Fruit fly (Drosophila melanogaster) whole organism, embryonic: ENCODE measurements around the gene CG5973.

Experiments
- Aef1 ChIP-seq: fragments of 200-800 bp; sonication (Bioruptor generic); IDR thresholded peaks from 3 replicates; pipeline ENCODE4 v1.3.6; 2022; ENCODE audit warnings: missing biosample characterization, missing genetic modification characterization
- Atf3 ChIP-seq: fragments of 200-800 bp; sonication (Bioruptor generic); optimal IDR thresholded peaks from 3 replicates; lab custom pipeline; 2016; ENCODE audit warnings: missing biosample characterization, missing genetic modification characterization
- CG10462 ChIP-seq: fragments of 200-800 bp; sonication (Bioruptor generic); optimal IDR thresholded peaks from 2 replicates; lab custom pipeline; 2016; ENCODE audit warnings: missing biosample characterization, missing genetic modification characterization
- CG10565 ChIP-seq: fragments of 200-800 bp; sonication (Bioruptor generic); optimal IDR thresholded peaks from 3 replicates; lab custom pipeline; 2016; ENCODE audit warnings: missing biosample characterization, mild to moderate bottlenecking, missing genetic modification characterization
- CG11247 ChIP-seq: fragments of 200-800 bp; sonication (Bioruptor generic); IDR thresholded peaks from 2 replicates; pipeline ENCODE4 v1.3.6; 2022; ENCODE audit warnings: missing biosample characterization, missing genetic modification characterization
- CG13775 ChIP-seq: fragments of 200-800 bp; sonication (Bioruptor generic); optimal IDR thresholded peaks from 3 replicates; lab custom pipeline; 2017; ENCODE audit warnings: missing biosample characterization, mild to moderate bottlenecking, missing genetic modification characterization
- CG17328 ChIP-seq: fragments of 200-800 bp; sonication (Bioruptor generic); IDR thresholded peaks from 2 replicates; pipeline ENCODE4 v1.3.6; 2022; ENCODE audit warnings: missing biosample characterization, missing genetic modification characterization
- CG17829 ChIP-seq: fragments of 200-800 bp; optimal IDR thresholded peaks from 2 replicates; lab custom pipeline; 2019; ENCODE audit warnings: missing biosample characterization, mild to moderate bottlenecking, missing genetic modification characterization, moderate library complexity
- CG1792 ChIP-seq: fragments of 200-800 bp; sonication (Bioruptor generic); optimal IDR thresholded peaks from 2 replicates; lab custom pipeline; 2016; ENCODE audit warnings: missing biosample characterization, missing genetic modification characterization
- CG18599 ChIP-seq: fragments of 200-800 bp; sonication (Bioruptor generic); optimal IDR thresholded peaks from 3 replicates; lab custom pipeline; 2017; ENCODE audit warnings: missing biosample characterization, missing genetic modification characterization, mild to moderate bottlenecking, moderate library complexity, missing genetic modification reagents
- CG2129 ChIP-seq: fragments of 200-800 bp; sonication (Bioruptor generic); IDR thresholded peaks from 2 replicates; pipeline ENCODE4 v1.3.6; 2022; ENCODE audit warnings: missing biosample characterization, missing genetic modification characterization; ENCODE audit not compliant: partially characterized antibody
- CG3281 ChIP-seq: fragments of 200-800 bp; sonication (Bioruptor generic); optimal IDR thresholded peaks from 3 replicates; lab custom pipeline; 2017; ENCODE audit warnings: missing biosample characterization, mild to moderate bottlenecking, missing genetic modification characterization
- CG3726 ChIP-seq: fragments of 200-800 bp; sonication (Bioruptor generic); IDR thresholded peaks from 3 replicates; pipeline ENCODE4, ENCODE4 v1.3.6; 2022; ENCODE audit warnings: missing biosample characterization, missing genetic modification characterization
- CG4328 ChIP-seq: fragments of 200-800 bp; sonication (Bioruptor generic); optimal IDR thresholded peaks from 3 replicates; lab custom pipeline; 2017; ENCODE audit warnings: missing biosample characterization, missing genetic modification reagents, missing genetic modification characterization
- CG5180 ChIP-seq: fragments of 200-800 bp; sonication (Bioruptor generic); optimal IDR thresholded peaks from 3 replicates; lab custom pipeline; 2017; ENCODE audit warnings: missing biosample characterization, missing genetic modification characterization, mild to moderate bottlenecking, moderate library complexity, missing genetic modification reagents
- CG7271 ChIP-seq: fragments of 200-800 bp; sonication (Bioruptor generic); optimal IDR thresholded peaks from 2 replicates; lab custom pipeline; 2018; ENCODE audit warnings: missing biosample characterization, mild to moderate bottlenecking, missing genetic modification characterization, moderate library complexity
- CG8924 ChIP-seq: fragments of 200-800 bp; optimal IDR thresholded peaks from 3 replicates; lab custom pipeline; 2019; ENCODE audit warnings: missing biosample characterization, mild to moderate bottlenecking, missing genetic modification characterization, moderate library complexity
- CG9932 ChIP-seq: fragments of 200-800 bp; sonication (Bioruptor generic); IDR thresholded peaks from 2 replicates; pipeline ENCODE4 v1.3.6; 2022; ENCODE audit warnings: missing biosample characterization, missing genetic modification characterization
- Dad ChIP-seq: fragments of 200-800 bp; sonication (Bioruptor generic); optimal IDR thresholded peaks from 3 replicates; lab custom pipeline; 2016; ENCODE audit warnings: missing biosample characterization, missing genetic modification characterization
- Doc3 ChIP-seq: fragments of 200-800 bp; sonication (Bioruptor generic); IDR thresholded peaks from 3 replicates; pipeline ENCODE4 v1.3.6; 2022; ENCODE audit warnings: missing biosample characterization, missing genetic modification characterization; ENCODE audit not compliant: partially characterized antibody
- Ets65A ChIP-seq: fragments of 200-800 bp; sonication (Bioruptor generic); peaks from one replicate; lab custom pipeline; 2016; ENCODE audit warnings: missing biosample characterization, missing genetic modification characterization
- HLH54F ChIP-seq: fragments of 200-800 bp; sonication (Bioruptor generic); optimal IDR thresholded peaks from 3 replicates; lab custom pipeline; 2016; ENCODE audit warnings: missing biosample characterization, missing genetic modification characterization
- HmgD ChIP-seq: fragments of 200-800 bp; sonication (Bioruptor generic); optimal IDR thresholded peaks from 3 replicates; lab custom pipeline; 2016; ENCODE audit warnings: missing biosample characterization, missing genetic modification characterization
- Hr78 ChIP-seq, 2 experiments: fragments of 200-800 bp in 1 of 2; fragments of >200 bp in 1 of 2; sonication (Bioruptor generic) in 1 of 2; optimal IDR thresholded peaks; 2 replicates each; lab custom pipeline; 2017 to 2019; ENCODE audit warnings: missing biosample characterization in 2 of 2, missing genetic modification characterization in 2 of 2, mild to moderate bottlenecking in 1 of 2, moderate library complexity in 1 of 2
- Hsf ChIP-seq: fragments of 200-800 bp; sonication (Bioruptor generic); optimal IDR thresholded peaks from 3 replicates; lab custom pipeline; 2016; ENCODE audit warnings: missing biosample characterization, missing genetic modification characterization
- Jarid2 ChIP-seq: fragments of 200-800 bp; sonication (Bioruptor generic); optimal IDR thresholded peaks from 3 replicates; lab custom pipeline; 2017; ENCODE audit warnings: mild to moderate bottlenecking, missing biosample characterization, missing genetic modification reagents, missing genetic modification characterization
- Optix ChIP-seq: fragments of 200-800 bp; sonication (Bioruptor generic); IDR thresholded peaks from 3 replicates; pipeline ENCODE4 v1.3.6; 2022; ENCODE audit warnings: missing biosample characterization, missing genetic modification characterization
- ato ChIP-seq: fragments of 200-800 bp; sonication (Bioruptor generic); IDR thresholded peaks from 2 replicates; pipeline ENCODE4 v1.3.6; 2022; ENCODE audit warnings: missing biosample characterization, missing genetic modification characterization; ENCODE audit not compliant: partially characterized antibody
- bigmax ChIP-seq: fragments of 200-800 bp; sonication (Bioruptor generic); optimal IDR thresholded peaks from 2 replicates; lab custom pipeline; 2018; ENCODE audit warnings: missing biosample characterization, mild to moderate bottlenecking, missing genetic modification characterization
- cas ChIP-seq: fragments of 200-800 bp; sonication (Bioruptor generic); IDR thresholded peaks from 2 replicates; pipeline ENCODE4 v1.3.6; 2022; ENCODE audit warnings: missing biosample characterization, missing genetic modification characterization
- dpn ChIP-seq, 2 experiments: fragments of 200-800 bp; sonication (Bioruptor generic); optimal IDR thresholded peaks; 3 replicates each; lab custom pipeline; 2016; ENCODE audit warnings: missing biosample characterization in 2 of 2, missing genetic modification characterization in 2 of 2
- ewg ChIP-seq: fragments of 200-800 bp; sonication (Bioruptor generic); optimal IDR thresholded peaks from 3 replicates; lab custom pipeline; 2017; ENCODE audit warnings: mild to moderate bottlenecking, missing biosample characterization, missing genetic modification reagents, missing genetic modification characterization
- fd96Cb ChIP-seq: fragments of 200-800 bp; sonication (Bioruptor generic); optimal IDR thresholded peaks from 2 replicates; lab custom pipeline; 2018; ENCODE audit warnings: missing biosample characterization, mild to moderate bottlenecking, missing genetic modification characterization, moderate library complexity
- ftz-f1 ChIP-seq: fragments of 200-800 bp; sonication (Bioruptor generic); optimal IDR thresholded peaks from 2 replicates; lab custom pipeline; 2016; ENCODE audit warnings: missing biosample characterization, missing genetic modification characterization
- gfzf ChIP-seq: fragments of 200-800 bp; sonication (Bioruptor generic); optimal IDR thresholded peaks from 2 replicates; lab custom pipeline; 2016; ENCODE audit warnings: missing biosample characterization, mild to moderate bottlenecking, missing genetic modification characterization, moderate library complexity
- grau ChIP-seq: fragments of 200-800 bp; optimal IDR thresholded peaks from 3 replicates; lab custom pipeline; 2019; ENCODE audit warnings: missing biosample characterization, mild to moderate bottlenecking, missing genetic modification characterization, moderate library complexity
- ham ChIP-seq: fragments of 200-800 bp; sonication (Bioruptor generic); IDR thresholded peaks from 2 replicates; pipeline ENCODE4 v1.3.6; 2022; ENCODE audit warnings: missing biosample characterization, missing genetic modification characterization
- lilli ChIP-seq: fragments of 200-800 bp; sonication (Bioruptor generic); optimal IDR thresholded peaks from 3 replicates; lab custom pipeline; 2016; ENCODE audit warnings: missing biosample characterization, missing genetic modification characterization
- lov ChIP-seq, 2 experiments: fragments of 200-800 bp in 1 of 2; fragments of >200 bp in 1 of 2; sonication (Bioruptor generic) in 1 of 2; IDR thresholded peaks in 1 of 2; optimal IDR thresholded peaks in 1 of 2; 2 replicates in 1 of 2; 3 replicates in 1 of 2; pipeline versions ENCODE4 v1.3.6 to Lab custom; 2017 to 2022; ENCODE audit warnings: missing biosample characterization in 1 of 2, missing genetic modification characterization in 1 of 2
- luna ChIP-seq: fragments of 200-800 bp; sonication (Bioruptor generic); optimal IDR thresholded peaks from 2 replicates; lab custom pipeline; 2016; ENCODE audit warnings: missing biosample characterization, missing genetic modification characterization
- pb ChIP-seq: fragments of 200-800 bp; sonication (Bioruptor generic); optimal IDR thresholded peaks from 3 replicates; lab custom pipeline; 2016; ENCODE audit warnings: missing biosample characterization, missing genetic modification characterization
- phol ChIP-seq: fragments of 200-800 bp; sonication (Bioruptor generic); optimal IDR thresholded peaks from 3 replicates; lab custom pipeline; 2018; ENCODE audit warnings: missing biosample characterization, mild to moderate bottlenecking, missing genetic modification characterization, moderate library complexity
- so ChIP-seq: fragments of 200-800 bp; sonication (Bioruptor generic); IDR thresholded peaks from 3 replicates; pipeline ENCODE4 v1.3.6; 2022; ENCODE audit warnings: missing biosample characterization, missing genetic modification characterization
- sob ChIP-seq: fragments of 200-800 bp; sonication (Bioruptor generic); IDR thresholded peaks from 2 replicates; pipeline ENCODE4 v1.3.6; 2022; ENCODE audit warnings: missing biosample characterization, missing genetic modification characterization
- toy ChIP-seq: fragments of 200-800 bp; sonication (Bioruptor generic); IDR thresholded peaks from 2 replicates; pipeline ENCODE4 v1.3.6; 2022; ENCODE audit warnings: missing biosample characterization, missing genetic modification characterization
- trem ChIP-seq: fragments of 200-800 bp; optimal IDR thresholded peaks from 3 replicates; lab custom pipeline; 2019; ENCODE audit warnings: missing biosample characterization, mild to moderate bottlenecking, missing genetic modification characterization, moderate library complexity
- twi ChIP-seq: fragments of 200-800 bp; optimal IDR thresholded peaks from 2 replicates; lab custom pipeline; 2019; ENCODE audit warnings: missing biosample characterization, mild to moderate bottlenecking, missing genetic modification characterization, moderate library complexity
- tx ChIP-seq: fragments of 200-800 bp; sonication (Bioruptor generic); optimal IDR thresholded peaks from 2 replicates; lab custom pipeline; 2016; ENCODE audit warnings: missing biosample characterization, missing genetic modification characterization

Gene CG5973

dm6 chr2L:7494341-7495293, 57.3 kb downstream of the CG5973 start (continued):
- TF ChIP-seq CG1792 (GFP tag; lab: Kevin White, UChicago) (no peak), tx (GFP tag; lab: Kevin White, UChicago) (peak; percentile 30), Doc3 (GFP tag; lab: Robert Waterston, UW) (no peak), ftz-f1 (GFP tag; lab: Kevin White, UChicago) (peak; percentile 70), sob (GFP tag; lab: Robert Waterston, UW) (peak; percentile 77), ewg (no peak), bigmax (GFP tag; lab: Kevin White, UChicago) (no peak), grau (peak; percentile 94), lilli (peak; percentile 66), CG4328 (GFP tag; lab: Kevin White, UChicago) (no peak), ham (GFP tag; lab: Robert Waterston, UW) (no peak), so (GFP tag; lab: Robert Waterston, UW) (peak; percentile 20; the same call in 1 of the 3 replicates), HLH54F (GFP tag; lab: Kevin White, UChicago) (peak; percentile 18), HmgD (no peak), lov (optimal IDR thresholded peaks at IDR 0.05; lab: Kevin White, UChicago) (no peak), lov (GFP tag; IDR thresholded peaks at IDR 0.05; lab: Robert Waterston, UW) (no peak), Aef1 (GFP tag; lab: Robert Waterston, UW) (peak; percentile 50; the same call in 1 of the 3 replicates), CG8924 (peak; percentile 78), Hr78 (GFP tag; optimal IDR thresholded peaks at IDR 0.05; lab: Kevin White, UChicago) (no peak), luna (no peak), CG7271 (tag; lab: Kevin White, UChicago) (no peak), phol (tag; lab: Kevin White, UChicago) (peak; percentile 34), CG10462 (GFP tag; lab: Kevin White, UChicago) (no peak), CG17829 (tag; lab: Kevin White, UChicago) (no peak), Atf3 (GFP tag; lab: Kevin White, UChicago) (no peak), pb (GFP tag; lab: Kevin White, UChicago) (no peak), fd96Cb (tag; lab: Kevin White, UChicago) (peak; percentile 1), Ets65A (peak; percentile 45), Dad (no peak), CG2129 (no peak), dpn (GFP tag; optimal IDR thresholded peaks at IDR 0.05; lab: Kevin White, UChicago) (peak in 1 of 2 experiments; percentile 45), twi (tag; lab: Kevin White, UChicago) (no peak), CG3281 (no peak), gfzf (GFP tag; lab: Kevin White, UChicago) (no peak), CG11247 (GFP tag; lab: Robert Waterston, UW) (0 out of 2 replicates have a peak, but pooled peaks have one; percentile 40), Jarid2 (GFP tag; lab: Kevin White, UChicago) (no peak), Optix (GFP tag; lab: Robert Waterston, UW) (no peak), CG9932 (GFP tag; lab: Robert Waterston, UW) (peak; percentile 88), Hsf (GFP tag; lab: Kevin White, UChicago) (peak; percentile 18), CG18599 (GFP tag; lab: Kevin White, UChicago) (no peak), cas (no peak), ato (GFP tag; lab: Robert Waterston, UW) (no peak), CG13775 (GFP tag; lab: Kevin White, UChicago) (peak; percentile 19), CG5180 (GFP tag; lab: Kevin White, UChicago) (no peak), CG10565 (no peak), trem (tag; lab: Kevin White, UChicago) (no peak), toy (no peak), CG17328 (GFP tag; lab: Robert Waterston, UW) (peak; percentile 61; the same call in 1 of the 2 replicates), CG3726 (GFP tag; lab: Robert Waterston, UW) (no peak)
